Worm (Caenorhabditis elegans) whole organism, late embryonic: ENCODE data around the gene srw-42.

Source experiments
- dmd-4 ChIP-seq: sonication (generic microtip); optimal IDR thresholded peaks from 2 replicates; lab custom pipeline; 2016; ENCODE audit warnings: borderline replicate concordance, missing genetic modification characterization, missing compliant biosample characterization
- ets-4 ChIP-seq: sonication (generic microtip); optimal IDR thresholded peaks from 2 replicates; lab custom pipeline; 2016; ENCODE audit warnings: missing genetic modification characterization, missing compliant biosample characterization
- eyg-1 ChIP-seq: sonication (generic microtip); optimal IDR thresholded peaks from 2 replicates; lab custom pipeline; 2016; ENCODE audit warnings: missing genotype, missing genetic modification characterization, missing compliant biosample characterization
- fkh-10 ChIP-seq: fragments of 150-350 bp; optimal IDR thresholded peaks from 2 replicates; lab custom pipeline; 2014; ENCODE audit warnings: missing biosample characterization, missing genetic modification reagents, missing genetic modification characterization
- hlh-15 ChIP-seq: sonication (generic microtip); optimal IDR thresholded peaks from 2 replicates; lab custom pipeline; 2016; ENCODE audit warnings: missing genetic modification characterization, missing compliant biosample characterization
- mec-3 ChIP-seq: sonication (generic microtip); optimal IDR thresholded peaks from 2 replicates; lab custom pipeline; 2016; ENCODE audit warnings: borderline replicate concordance, missing genetic modification characterization, missing compliant biosample characterization
- sdc-2 ChIP-seq: sonication (generic microtip); optimal IDR thresholded peaks from 2 replicates; lab custom pipeline; 2016; ENCODE audit warnings: missing genotype, missing genetic modification characterization, missing compliant biosample characterization
- tbx-2 ChIP-seq: sonication (generic microtip); optimal IDR thresholded peaks from 2 replicates; lab custom pipeline; 2016; ENCODE audit warnings: missing genetic modification characterization, missing compliant biosample characterization
- zip-5 ChIP-seq: sonication (generic microtip); optimal IDR thresholded peaks from 2 replicates; lab custom pipeline; 2016; ENCODE audit warnings: missing genetic modification characterization, missing compliant biosample characterization

DNA sequence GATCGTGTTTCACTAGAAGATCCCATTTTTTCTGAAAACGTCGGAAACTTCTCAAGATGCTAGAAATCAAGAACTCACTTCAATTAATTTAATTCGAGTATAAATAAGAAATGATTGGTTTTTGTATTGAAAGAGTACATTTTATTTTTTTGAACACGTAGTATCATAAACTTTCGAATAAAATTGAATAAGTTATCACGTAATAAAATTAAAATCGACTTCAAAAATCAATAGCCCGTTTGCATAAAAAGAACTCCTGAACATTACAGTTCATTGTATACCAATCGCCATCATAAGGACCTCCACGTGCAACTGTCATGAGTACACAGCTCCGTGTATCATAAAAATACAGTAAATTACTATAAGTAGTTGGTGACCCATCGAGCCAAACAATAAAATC, 40.0 kb upstream of the srw-42 start, which contains the start of gene T25E12.16:
- no peak for TF ChIP-seq hlh-15 (tag; lab: Kevin White, UChicago)
- no peak for TF ChIP-seq sdc-2 (tag; lab: Kevin White, UChicago)
- no peak for TF ChIP-seq fkh-10 (GFP tag; lab: Kevin White, UChicago)
- TF ChIP-seq dmd-4 (tag; lab: Kevin White, UChicago): no peak
- TF ChIP-seq tbx-2 (tag; lab: Kevin White, UChicago): no peak
- TF ChIP-seq zip-5 (tag; lab: Kevin White, UChicago): no peak
- TF ChIP-seq eyg-1 (tag; lab: Kevin White, UChicago): no peak
- TF ChIP-seq ets-4: no peak
- no peak for TF ChIP-seq mec-3 (tag; lab: Kevin White, UChicago)
